In the genomic region with DNA sequence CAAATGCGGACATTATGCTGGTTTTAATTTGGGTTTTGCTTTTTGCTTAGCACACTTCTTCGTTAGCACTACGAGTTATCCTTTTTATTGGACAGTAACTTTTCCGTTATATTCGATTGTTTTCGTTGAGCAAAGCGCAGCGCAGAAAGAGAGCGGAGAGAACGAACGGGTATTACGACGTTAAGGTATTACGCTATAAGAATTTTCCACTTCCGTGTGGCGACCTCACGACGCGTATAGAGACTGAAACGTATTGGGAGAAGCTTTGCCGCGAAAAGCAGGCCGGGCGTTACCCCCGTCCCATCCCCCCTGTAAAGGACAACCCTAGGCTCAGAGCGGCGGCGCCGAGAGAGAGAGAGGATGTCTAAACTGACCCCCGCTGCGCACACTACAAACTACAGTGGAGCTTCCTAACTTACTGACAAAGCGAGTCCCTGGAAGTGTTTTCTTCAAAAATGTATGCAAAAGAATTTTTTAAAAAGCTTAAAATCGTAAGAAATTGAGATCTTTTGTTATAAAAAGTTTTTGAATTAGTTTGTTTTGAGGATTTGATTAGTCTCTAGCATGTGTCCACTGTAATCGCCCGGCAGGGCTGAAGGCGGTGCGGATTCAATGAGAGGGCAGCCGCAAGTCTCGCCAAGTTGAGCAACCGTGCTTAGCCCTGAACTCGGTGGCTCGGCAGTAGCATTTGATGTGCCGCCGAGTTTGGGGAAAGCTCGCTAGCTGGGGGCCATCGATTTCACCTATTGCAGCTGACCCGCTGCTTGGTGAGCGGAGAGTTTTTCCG, we compare ENCODE assay signal across 1 fruit fly cellular context.
A peak's percentile ranks its signal among the peaks of the same experiment; 100 is the strongest.
TF ChIP-seq lines count a peak whose summit lies in the region.

No protein-coding gene starts in this region.

TF ChIP-seq in whole organism, embryonic, 481 proteins besides CTCF, POLR2A, EP300 and RAD21 (continued from another document and continues in another):
- peak; percentile 92 for TF ChIP-seq NFAT (GFP tag; IDR thresholded peaks at IDR 0.05; lab: Robert Waterston, UW)
- peak; percentile 82 for TF ChIP-seq CG18011 (GFP tag; optimal IDR thresholded peaks at IDR 0.05; lab: Kevin White, UChicago)
- TF ChIP-seq Xrp1 (GFP tag; IDR thresholded peaks at IDR 0.05; lab: Robert Waterston, UW) = peak; percentile 97
- TF ChIP-seq CG9932 (GFP tag; IDR thresholded peaks at IDR 0.05; lab: Robert Waterston, UW) = peak; percentile 97
- TF ChIP-seq CG31365 (tag; optimal IDR thresholded peaks at IDR 0.05; lab: Kevin White, UChicago) = peak; percentile 81
- peak; percentile 97 for TF ChIP-seq CG13624 (GFP tag; optimal IDR thresholded peaks at IDR 0.05; lab: Kevin White, UChicago)
- TF ChIP-seq CG2875 (GFP tag; optimal IDR thresholded peaks at IDR 0.05; lab: Kevin White, UChicago) = peak; percentile 88
- peak; percentile 93 for TF ChIP-seq chn (GFP tag; optimal IDR thresholded peaks at IDR 0.05; lab: Kevin White, UChicago)
- TF ChIP-seq CG14860 (GFP tag; IDR thresholded peaks at IDR 0.05; lab: Robert Waterston, UW; ENCODE audit: partially characterized antibody) = no peak
- TF ChIP-seq zf30C (GFP tag; optimal IDR thresholded peaks at IDR 0.05; lab: Kevin White, UChicago) = no peak
- peak; percentile 94 for TF ChIP-seq CG2712 (tag; optimal IDR thresholded peaks at IDR 0.05; lab: Kevin White, UChicago)
- TF ChIP-seq CG7372 (GFP tag; IDR thresholded peaks at IDR 0.05; lab: Robert Waterston, UW) = peak; percentile 94
- peak; percentile 93 for TF ChIP-seq CG16815 (GFP tag; optimal IDR thresholded peaks at IDR 0.05; lab: Kevin White, UChicago)
- TF ChIP-seq gsb-n (tag; optimal IDR thresholded peaks at IDR 0.05; lab: Kevin White, UChicago) = peak; percentile 88
- TF ChIP-seq zen2 (GFP tag; IDR thresholded peaks at IDR 0.05; lab: Robert Waterston, UW; ENCODE audit: partially characterized antibody) = no peak
- TF ChIP-seq HLH3B (GFP tag; IDR thresholded peaks at IDR 0.05; lab: Robert Waterston, UW) = peak; percentile 97
- TF ChIP-seq Taf1 (GFP tag; IDR thresholded peaks at IDR 0.05; lab: Robert Waterston, UW) = peak; percentile 94
- peak; percentile 95 for TF ChIP-seq CG7839 (tag; optimal IDR thresholded peaks at IDR 0.05; lab: Kevin White, UChicago)
- peak; percentile 80 for TF ChIP-seq Deaf1 (tag; optimal IDR thresholded peaks at IDR 0.05; lab: Kevin White, UChicago)
- TF ChIP-seq shn (GFP tag; optimal IDR thresholded peaks at IDR 0.05; lab: Kevin White, UChicago) = peak; percentile 91
- no peak for TF ChIP-seq hth (optimal IDR thresholded peaks at IDR 0.05; lab: Kevin White, UChicago)
- peak; percentile 92 for TF ChIP-seq CG4820 (GFP tag; optimal IDR thresholded peaks at IDR 0.05; lab: Kevin White, UChicago)
- no peak for TF ChIP-seq D (optimal IDR thresholded peaks at IDR 0.05; lab: Kevin White, UChicago)
- TF ChIP-seq D (GFP tag; optimal IDR thresholded peaks at IDR 0.05; lab: Kevin White, UChicago) = peak; percentile 87
- peak; percentile 94 for TF ChIP-seq CG1792 (GFP tag; optimal IDR thresholded peaks at IDR 0.05; lab: Kevin White, UChicago)
- peak; percentile 89 for TF ChIP-seq croc (GFP tag; conservative IDR thresholded peaks at IDR 0.05; lab: Robert Waterston, UW)
- peak; percentile 93 for TF ChIP-seq CG9609 (GFP tag; optimal IDR thresholded peaks at IDR 0.05; lab: Kevin White, UChicago)
- peak; percentile 90 for TF ChIP-seq Blimp-1 (GFP tag; optimal IDR thresholded peaks at IDR 0.05; lab: Kevin White, UChicago)
- TF ChIP-seq cwo (GFP tag; optimal IDR thresholded peaks at IDR 0.05; lab: Kevin White, UChicago) = peak; percentile 95
- TF ChIP-seq ERR (GFP tag; optimal IDR thresholded peaks at IDR 0.05; lab: Kevin White, UChicago) = peak; percentile 95
- TF ChIP-seq pnt (GFP tag; optimal IDR thresholded peaks at IDR 0.05; lab: Kevin White, UChicago) = peak; percentile 94
- TF ChIP-seq ash1 (GFP tag; optimal IDR thresholded peaks at IDR 0.05; lab: Kevin White, UChicago) = peak; percentile 79
- peak; percentile 50 for TF ChIP-seq CG3995 (GFP tag; optimal IDR thresholded peaks at IDR 0.05; lab: Kevin White, UChicago)
- peak; percentile 74 for TF ChIP-seq CG14965 (GFP tag; optimal IDR thresholded peaks at IDR 0.05; lab: Kevin White, UChicago; ENCODE audit: borderline replicate concordance)
- TF ChIP-seq odd (GFP tag; optimal IDR thresholded peaks at IDR 0.05; lab: Kevin White, UChicago) = peak; percentile 88
- no peak for TF ChIP-seq CG2129 (GFP tag; IDR thresholded peaks at IDR 0.05; lab: Robert Waterston, UW; ENCODE audit: partially characterized antibody)
- peak; percentile 89 for TF ChIP-seq CG1602 (GFP tag; optimal IDR thresholded peaks at IDR 0.05; lab: Kevin White, UChicago)
- TF ChIP-seq CG30431 (GFP tag; optimal IDR thresholded peaks at IDR 0.05; lab: Kevin White, UChicago) = peak; percentile 87
- TF ChIP-seq Mes4 (GFP tag; optimal IDR thresholded peaks at IDR 0.05; lab: Kevin White, UChicago) = peak; percentile 91
- TF ChIP-seq pzg (GFP tag; optimal IDR thresholded peaks at IDR 0.05; lab: Kevin White, UChicago) = peak; percentile 28
- peak; percentile 95 for TF ChIP-seq zfh2 (GFP tag; optimal IDR thresholded peaks at IDR 0.05; lab: Kevin White, UChicago)
- peak; percentile 91 for TF ChIP-seq NK7.1 (GFP tag; optimal IDR thresholded peaks at IDR 0.05; lab: Kevin White, UChicago)
- TF ChIP-seq Abd-B (GFP tag; optimal IDR thresholded peaks at IDR 0.05; lab: Kevin White, UChicago) = peak; percentile 91
- peak; percentile 92 for TF ChIP-seq org-1 (GFP tag; optimal IDR thresholded peaks at IDR 0.05; lab: Kevin White, UChicago)
- peak; percentile 30 for TF ChIP-seq CG1832 (GFP tag; optimal IDR thresholded peaks at IDR 0.05; lab: Kevin White, UChicago)
- TF ChIP-seq HLHmδ (GFP tag; optimal IDR thresholded peaks at IDR 0.05; lab: Kevin White, UChicago) = no peak
- peak in 1 of 2 experiments; percentile 48 for TF ChIP-seq crp (GFP tag; optimal IDR thresholded peaks at IDR 0.05; lab: Kevin White, UChicago)
- TF ChIP-seq insv (GFP tag; optimal IDR thresholded peaks at IDR 0.05; lab: Kevin White, UChicago) = peak; percentile 9 to 58
- TF ChIP-seq gt (GFP tag; IDR thresholded peaks at IDR 0.05; lab: Robert Waterston, UW) = peak; percentile 81
- TF ChIP-seq crc (GFP tag; optimal IDR thresholded peaks at IDR 0.05; lab: Kevin White, UChicago) = peak; percentile 91
- peak; percentile 90 for TF ChIP-seq NC2β (GFP tag; optimal IDR thresholded peaks at IDR 0.05; lab: Kevin White, UChicago)
- TF ChIP-seq Elba2 (GFP tag; optimal IDR thresholded peaks at IDR 0.05; lab: Kevin White, UChicago) = no peak
- peak; percentile 83 for TF ChIP-seq Myb (GFP tag; optimal IDR thresholded peaks at IDR 0.05; lab: Kevin White, UChicago)
- TF ChIP-seq CG9727 (GFP tag; optimal IDR thresholded peaks at IDR 0.05; lab: Kevin White, UChicago) = peak; percentile 93
- no peak for TF ChIP-seq tio (GFP tag; optimal IDR thresholded peaks at IDR 0.05; lab: Kevin White, UChicago)
- TF ChIP-seq Vsx1 (GFP tag; optimal IDR thresholded peaks at IDR 0.05; lab: Kevin White, UChicago) = peak; percentile 78
- TF ChIP-seq eve (GFP tag; optimal IDR thresholded peaks at IDR 0.05; lab: Kevin White, UChicago) = no peak
- no peak for TF ChIP-seq CG8478 (optimal IDR thresholded peaks at IDR 0.05; lab: Kevin White, UChicago)
- TF ChIP-seq CG3726 (GFP tag; IDR thresholded peaks at IDR 0.05; lab: Robert Waterston, UW) = peak; percentile 93
- peak; percentile 90 for TF ChIP-seq Ravus (GFP tag; IDR thresholded peaks at IDR 0.05; lab: Robert Waterston, UW)
- peak; percentile 97 for TF ChIP-seq Meics (GFP tag; optimal IDR thresholded peaks at IDR 0.05; lab: Kevin White, UChicago)
- peak; percentile 57 for TF ChIP-seq Dip2 (GFP tag; IDR thresholded peaks at IDR 0.05; lab: Robert Waterston, UW)
- no peak for TF ChIP-seq Bgb (GFP tag; IDR thresholded peaks at IDR 0.05; lab: Robert Waterston, UW; ENCODE audit: partially characterized antibody)
- TF ChIP-seq CG7963 (GFP tag; IDR thresholded peaks at IDR 0.05; lab: Robert Waterston, UW; ENCODE audit: partially characterized antibody) = no peak
- TF ChIP-seq mirr (GFP tag; optimal IDR thresholded peaks at IDR 0.05; lab: Kevin White, UChicago) = peak; percentile 84
- no peak for TF ChIP-seq fd102C (GFP tag; optimal IDR thresholded peaks at IDR 0.05; lab: Kevin White, UChicago)
- peak; percentile 81 for TF ChIP-seq sim (GFP tag; IDR thresholded peaks at IDR 0.05; lab: Robert Waterston, UW)
- peak; percentile 95 for TF ChIP-seq CG6689 (GFP tag; IDR thresholded peaks at IDR 0.05; lab: Robert Waterston, UW)
- peak; percentile 97 for TF ChIP-seq Fer3 (tag; optimal IDR thresholded peaks at IDR 0.05; lab: Kevin White, UChicago)
- peak; percentile 65 for TF ChIP-seq CG10431 (GFP tag; optimal IDR thresholded peaks at IDR 0.05; lab: Kevin White, UChicago)
- TF ChIP-seq CG11247 (GFP tag; IDR thresholded peaks at IDR 0.05; lab: Robert Waterston, UW) = peak; percentile 96
- peak; percentile 96 for TF ChIP-seq Awh (GFP tag; IDR thresholded peaks at IDR 0.05; lab: Robert Waterston, UW)
- TF ChIP-seq CG17612 (GFP tag; IDR thresholded peaks at IDR 0.05; lab: Robert Waterston, UW) = peak; percentile 93
- TF ChIP-seq bcd (GFP tag; optimal IDR thresholded peaks at IDR 0.05; lab: Kevin White, UChicago) = peak; percentile 94
- no peak for TF ChIP-seq CG6791 (GFP tag; IDR thresholded peaks at IDR 0.05; lab: Robert Waterston, UW; ENCODE audit: partially characterized antibody)
- TF ChIP-seq Hr39 (optimal IDR thresholded peaks at IDR 0.05; lab: Kevin White, UChicago) = no peak
- peak; percentile 91 for TF ChIP-seq CG18476 (GFP tag; optimal IDR thresholded peaks at IDR 0.05; lab: Kevin White, UChicago)
- peak; percentile 95 for TF ChIP-seq rib (GFP tag; IDR thresholded peaks at IDR 0.05; lab: Robert Waterston, UW)
- peak; percentile 94 for TF ChIP-seq peb (GFP tag; IDR thresholded peaks at IDR 0.05; lab: Robert Waterston, UW)
- TF ChIP-seq ham (GFP tag; IDR thresholded peaks at IDR 0.05; lab: Robert Waterston, UW) = peak; percentile 75; the same call in 1 of the 2 replicates
- peak; percentile 94 for TF ChIP-seq HHEX (GFP tag; optimal IDR thresholded peaks at IDR 0.05; lab: Kevin White, UChicago)
- peak; percentile 95 for TF ChIP-seq CG17328 (GFP tag; IDR thresholded peaks at IDR 0.05; lab: Robert Waterston, UW)
- no peak for TF ChIP-seq hb (GFP tag; IDR thresholded peaks at IDR 0.05; lab: Robert Waterston, UW; ENCODE audit: partially characterized antibody)
- TF ChIP-seq CG10959 (GFP tag; IDR thresholded peaks at IDR 0.05; lab: Robert Waterston, UW) = peak; percentile 87
- TF ChIP-seq cas (GFP tag; IDR thresholded peaks at IDR 0.05; lab: Robert Waterston, UW) = peak; percentile 95
- peak; percentile 96 for TF ChIP-seq CG9817 (tag; optimal IDR thresholded peaks at IDR 0.05; lab: Kevin White, UChicago)
- TF ChIP-seq Jarid2 (GFP tag; optimal IDR thresholded peaks at IDR 0.05; lab: Kevin White, UChicago) = peak; percentile 61
- TF ChIP-seq CG4404 (GFP tag; IDR thresholded peaks at IDR 0.05; lab: Robert Waterston, UW) = peak; percentile 93
- TF ChIP-seq Dref (GFP tag; IDR thresholded peaks at IDR 0.05; lab: Robert Waterston, UW) = 0 out of 2 replicates have a peak, but pooled peaks have one; percentile 36
- TF ChIP-seq disco-r (GFP tag; optimal IDR thresholded peaks at IDR 0.05; lab: Kevin White, UChicago) = peak; percentile 86
- TF ChIP-seq Ets97D (GFP tag; optimal IDR thresholded peaks at IDR 0.05; lab: Kevin White, UChicago) = peak; percentile 82
- TF ChIP-seq CG13287 (GFP tag; IDR thresholded peaks at IDR 0.05; lab: Robert Waterston, UW; ENCODE audit: partially characterized antibody) = no peak
- TF ChIP-seq pum (GFP tag; optimal IDR thresholded peaks at IDR 0.05; lab: Kevin White, UChicago) = peak; percentile 93
- peak; percentile 98 for TF ChIP-seq mam (GFP tag; optimal IDR thresholded peaks at IDR 0.05; lab: Kevin White, UChicago)
- TF ChIP-seq Med (GFP tag; lab: Kevin White, UChicago) = peak; percentile 99
- peak; percentile 90 for TF ChIP-seq CG18262 (tag; optimal IDR thresholded peaks at IDR 0.05; lab: Kevin White, UChicago)
- peak; percentile 67 for TF ChIP-seq trh (GFP tag; optimal IDR thresholded peaks at IDR 0.05; lab: Kevin White, UChicago)
- peak; percentile 81 for TF ChIP-seq Doc2 (GFP tag; IDR thresholded peaks at IDR 0.05; lab: Robert Waterston, UW)
- TF ChIP-seq CG8765 (GFP tag; IDR thresholded peaks at IDR 0.05; lab: Robert Waterston, UW) = peak; percentile 83
- TF ChIP-seq otp (GFP tag; IDR thresholded peaks at IDR 0.05; lab: Robert Waterston, UW) = peak; percentile 93
- peak; percentile 75 for TF ChIP-seq CG7271 (tag; optimal IDR thresholded peaks at IDR 0.05; lab: Kevin White, UChicago)
- peak; percentile 96 for TF ChIP-seq jumu (GFP tag; optimal IDR thresholded peaks at IDR 0.05; lab: Kevin White, UChicago)
- peak; percentile 84 for TF ChIP-seq salm (tag; optimal IDR thresholded peaks at IDR 0.05; lab: Kevin White, UChicago)
- peak; percentile 94 for TF ChIP-seq ase (GFP tag; IDR thresholded peaks at IDR 0.05; lab: Robert Waterston, UW)
- TF ChIP-seq CG14050 (GFP tag; IDR thresholded peaks at IDR 0.05; lab: Robert Waterston, UW) = peak; percentile 92
- TF ChIP-seq CG2202 (tag; optimal IDR thresholded peaks at IDR 0.05; lab: Kevin White, UChicago) = peak; percentile 79
- TF ChIP-seq CG3281 (GFP tag; optimal IDR thresholded peaks at IDR 0.05; lab: Kevin White, UChicago) = peak; percentile 95
- TF ChIP-seq BtbVII (GFP tag; optimal IDR thresholded peaks at IDR 0.05; lab: Kevin White, UChicago) = peak; percentile 93
- peak; percentile 79; the same call in 2 of the 3 replicates for TF ChIP-seq CG2199 (GFP tag; IDR thresholded peaks at IDR 0.05; lab: Robert Waterston, UW)
- TF ChIP-seq Aef1 (GFP tag; IDR thresholded peaks at IDR 0.05; lab: Robert Waterston, UW) = peak; percentile 96
- peak; percentile 86 for TF ChIP-seq CG10462 (GFP tag; optimal IDR thresholded peaks at IDR 0.05; lab: Kevin White, UChicago)
- peak; percentile 98 for TF ChIP-seq Hand (GFP tag; optimal IDR thresholded peaks at IDR 0.05; lab: Kevin White, UChicago)
- TF ChIP-seq CG7928 (GFP tag; optimal IDR thresholded peaks at IDR 0.05; lab: Kevin White, UChicago) = peak; percentile 80
- peak; percentile 84 for TF ChIP-seq CG14710 (tag; optimal IDR thresholded peaks at IDR 0.05; lab: Kevin White, UChicago)
- peak; percentile 97 for TF ChIP-seq CG34376 (GFP tag; optimal IDR thresholded peaks at IDR 0.05; lab: Kevin White, UChicago)
- TF ChIP-seq stc (GFP tag; IDR thresholded peaks at IDR 0.05; lab: Robert Waterston, UW) = peak; percentile 95
- TF ChIP-seq pita (GFP tag; optimal IDR thresholded peaks at IDR 0.05; lab: Kevin White, UChicago) = no peak
- peak; percentile 94 for TF ChIP-seq CG8924 (tag; optimal IDR thresholded peaks at IDR 0.05; lab: Kevin White, UChicago)
- TF ChIP-seq CG10366 (GFP tag; IDR thresholded peaks at IDR 0.05; lab: Robert Waterston, UW) = peak; percentile 95
- TF ChIP-seq tap (tag; optimal IDR thresholded peaks at IDR 0.05; lab: Kevin White, UChicago) = peak; percentile 92
- peak; percentile 94 for TF ChIP-seq CG8944 (GFP tag; optimal IDR thresholded peaks at IDR 0.05; lab: Kevin White, UChicago)
